Worm (Caenorhabditis elegans) whole organism, early embryonic: ENCODE data around the gene C34D10.5.

ENCODE experiments used
- aly-1 ChIP-seq: sonication (generic microtip); optimal IDR thresholded peaks from 2 replicates; lab custom pipeline; 2016; ENCODE audit warnings: missing genetic modification characterization, missing compliant biosample characterization
- ama-1 ChIP-seq: fragments of 150-350 bp; optimal IDR thresholded peaks from 2 replicates; lab custom pipeline; 2014
- ceh-13 ChIP-seq: fragments of 200-800 bp; sonication (Bioruptor generic); optimal IDR thresholded peaks from 2 replicates; lab custom pipeline; 2018; ENCODE audit warnings: mild to moderate bottlenecking, missing genetic modification characterization, missing compliant biosample characterization
- ceh-36 ChIP-seq: sonication (generic microtip); optimal IDR thresholded peaks from 2 replicates; lab custom pipeline; 2016; ENCODE audit warnings: missing genetic modification characterization, inconsistent platforms, missing compliant biosample characterization
- flt-1 ChIP-seq: fragments of 200-800 bp; sonication (Bioruptor generic); IDR thresholded peaks from 2 replicates; pipeline ENCODE4 v1.3.6; 2022; ENCODE audit warnings: missing genetic modification characterization, missing compliant biosample characterization
- hmbx-1 ChIP-seq: sonication (generic microtip); optimal IDR thresholded peaks from 2 replicates; lab custom pipeline; 2016; ENCODE audit warnings: mild to moderate bottlenecking, missing genetic modification characterization, missing compliant biosample characterization
- hmg-4 ChIP-seq: fragments of 200-800 bp; sonication (Bioruptor generic); optimal IDR thresholded peaks from 2 replicates; lab custom pipeline; 2018; ENCODE audit warnings: mild to moderate bottlenecking, missing genetic modification characterization, missing compliant biosample characterization
- pes-1 ChIP-seq: fragments of 200-800 bp; sonication (Bioruptor generic); IDR thresholded peaks from 2 replicates; pipeline ENCODE4 v1.3.6; 2022; ENCODE audit warnings: missing genetic modification reagents, missing genetic modification characterization, missing compliant biosample characterization
- tbx-11 ChIP-seq: fragments of 200-800 bp; sonication (Bioruptor generic); IDR thresholded peaks from 2 replicates; pipeline ENCODE4 v1.3.6; 2022; ENCODE audit warnings: missing genetic modification characterization, missing compliant biosample characterization
- tbx-37 ChIP-seq: fragments of 200-800 bp; sonication (Bioruptor generic); conservative IDR thresholded peaks from 2 replicates; pipeline ENCODE4 v1.3.6; 2022; ENCODE audit warnings: missing genetic modification reagents, missing genetic modification characterization, missing compliant biosample characterization
- tra-4 ChIP-seq: sonication (generic microtip); optimal IDR thresholded peaks from 2 replicates; lab custom pipeline; 2017; ENCODE audit warnings: missing genetic modification characterization, missing compliant biosample characterization

DNA sequence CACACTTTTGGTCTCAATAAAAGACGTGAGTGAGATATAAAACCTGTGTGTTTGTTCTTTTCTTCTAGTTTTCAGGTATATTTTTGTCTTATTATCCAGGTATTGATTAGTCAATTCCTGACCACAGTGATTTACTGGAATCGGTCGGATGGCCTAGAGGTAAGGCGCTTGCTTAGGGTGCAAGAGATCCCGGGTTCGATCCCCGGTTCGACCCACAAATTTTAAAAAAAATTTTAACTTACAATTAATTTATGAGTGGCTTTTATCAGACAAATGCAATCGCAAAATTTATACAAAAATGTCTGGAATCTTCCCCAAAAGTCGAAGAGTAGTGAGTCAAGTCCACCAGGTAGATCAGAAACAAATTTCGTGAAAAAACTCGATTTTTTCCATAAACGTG, 19.5 kb downstream of the C34D10.5 start:
- no peak for TF ChIP-seq pes-1 (GFP tag; lab: Robert Waterston, UW)
- no peak for TF ChIP-seq ama-1 (lab: Kevin White, UChicago)
- no peak for TF ChIP-seq ceh-36 (tag; lab: Kevin White, UChicago)
- TF ChIP-seq ceh-13 (GFP tag; lab: Kevin White, UChicago) = no peak
- no peak for TF ChIP-seq tbx-11 (GFP tag; lab: Robert Waterston, UW)
- no peak for TF ChIP-seq flt-1 (GFP tag; lab: Robert Waterston, UW)
- no peak for TF ChIP-seq tbx-37 (GFP tag; lab: Robert Waterston, UW)
- TF ChIP-seq hmg-4 (GFP tag; lab: Kevin White, UChicago) = no peak
- TF ChIP-seq tra-4 (tag; lab: Kevin White, UChicago) = no peak
- TF ChIP-seq aly-1 (tag; lab: Kevin White, UChicago) = no peak
- TF ChIP-seq hmbx-1 (tag; lab: Kevin White, UChicago) = no peak
